Fruit fly (Drosophila melanogaster) S2 (cell line): ENCODE measurements around the gene CG5506.

Source experiments
- CG8478 ChIP-seq: fragments of >200 bp; optimal IDR thresholded peaks from 2 replicates; lab custom pipeline; 2018
- CTCF ChIP-seq, 2 experiments: fragments of >200 bp; optimal IDR thresholded peaks; 2 replicates each; lab custom pipeline; 2018

dm6 chr3L:17841085-17841606 lies 43.0 kb downstream of the CG5506 start, which contains the start of gene CG5577:
- no peak for TF ChIP-seq CTCF (optimal IDR thresholded peaks at IDR 0.05; lab: Kevin White, UChicago)
- TF ChIP-seq CG8478 (lab: Kevin White, UChicago): no peak
